Fruit fly (Drosophila melanogaster) whole organism, embryonic: Measurements from ENCODE around the gene ImpE3.

Source experiments
- Antp ChIP-seq: fragments of 200-800 bp; sonication (Bioruptor generic); optimal IDR thresholded peaks from 3 replicates; lab custom pipeline; 2016; ENCODE audit warnings: missing biosample characterization, missing genetic modification characterization
- Bgb ChIP-seq: fragments of 200-800 bp; sonication (Bioruptor generic); IDR thresholded peaks from 2 replicates; pipeline ENCODE4 v1.3.6; 2022; ENCODE audit warnings: missing biosample characterization, missing genetic modification characterization; ENCODE audit not compliant: partially characterized antibody
- CG10267 ChIP-seq: fragments of 200-800 bp; sonication (Bioruptor generic); optimal IDR thresholded peaks from 2 replicates; lab custom pipeline; 2018; ENCODE audit warnings: missing biosample characterization, mild to moderate bottlenecking, missing genetic modification characterization, moderate library complexity
- CG12659 ChIP-seq: fragments of 200-800 bp; sonication (Bioruptor generic); optimal IDR thresholded peaks from 3 replicates; lab custom pipeline; 2017; ENCODE audit warnings: mild to moderate bottlenecking, missing biosample characterization, missing genetic modification reagents, missing genetic modification characterization
- CG12769 ChIP-seq: fragments of 200-800 bp; sonication (Bioruptor generic); optimal IDR thresholded peaks from 2 replicates; lab custom pipeline; 2019; ENCODE audit warnings: missing biosample characterization, mild to moderate bottlenecking, missing genetic modification characterization, moderate library complexity
- CG14014 ChIP-seq: fragments of 200-800 bp; sonication (Bioruptor generic); IDR thresholded peaks from 2 replicates; pipeline ENCODE4 v1.3.6; 2022; ENCODE audit warnings: missing biosample characterization, missing genetic modification characterization
- CG15479 ChIP-seq: fragments of 200-800 bp; sonication (Bioruptor generic); optimal IDR thresholded peaks from 3 replicates; lab custom pipeline; 2019; ENCODE audit warnings: missing biosample characterization, mild to moderate bottlenecking, missing genetic modification characterization, moderate library complexity
- CG1602 ChIP-seq: fragments of 200-800 bp; sonication (Bioruptor generic); optimal IDR thresholded peaks from 3 replicates; lab custom pipeline; 2016; ENCODE audit warnings: missing biosample characterization, missing genetic modification characterization
- CG17385 ChIP-seq: fragments of 200-800 bp; sonication (Bioruptor generic); optimal IDR thresholded peaks from 3 replicates; lab custom pipeline; 2018; ENCODE audit warnings: missing biosample characterization, mild to moderate bottlenecking, missing genetic modification characterization
- CG2120 ChIP-seq: fragments of 200-800 bp; sonication (Bioruptor generic); optimal IDR thresholded peaks from 3 replicates; lab custom pipeline; 2016; ENCODE audit warnings: missing biosample characterization, missing genetic modification characterization
- CG34376 ChIP-seq: fragments of 200-800 bp; sonication (Bioruptor generic); optimal IDR thresholded peaks from 2 replicates; lab custom pipeline; 2018; ENCODE audit warnings: missing biosample characterization, mild to moderate bottlenecking, missing genetic modification characterization
- CG4404 ChIP-seq: fragments of 200-800 bp; sonication (Bioruptor generic); IDR thresholded peaks from 2 replicates; pipeline ENCODE4 v1.3.6; 2022; ENCODE audit warnings: missing biosample characterization, missing genetic modification characterization
- CG5953 ChIP-seq: fragments of 200-800 bp; sonication (Bioruptor generic); IDR thresholded peaks from 2 replicates; pipeline ENCODE4 v1.3.6; 2022; ENCODE audit warnings: missing biosample characterization, missing genetic modification characterization
- CG6765 ChIP-seq: fragments of 200-800 bp; sonication (Bioruptor generic); optimal IDR thresholded peaks from 3 replicates; lab custom pipeline; 2017; ENCODE audit warnings: missing biosample characterization, mild to moderate bottlenecking, missing genetic modification characterization
- CG7786 ChIP-seq: fragments of 200-800 bp; sonication (Bioruptor generic); optimal IDR thresholded peaks from 2 replicates; lab custom pipeline; 2016; ENCODE audit warnings: missing biosample characterization, missing genetic modification characterization
- CG8944 ChIP-seq: fragments of 200-800 bp; sonication (Bioruptor generic); optimal IDR thresholded peaks from 3 replicates; lab custom pipeline; 2016; ENCODE audit warnings: missing biosample characterization, missing genetic modification characterization
- CG9876 ChIP-seq: fragments of 200-800 bp; sonication (Bioruptor generic); optimal IDR thresholded peaks from 2 replicates; lab custom pipeline; 2016; ENCODE audit warnings: missing biosample characterization, missing genetic modification characterization
- Dref ChIP-seq: fragments of 200-800 bp; sonication (Bioruptor generic); IDR thresholded peaks from 2 replicates; pipeline ENCODE4 v1.3.6; 2022; ENCODE audit warnings: missing biosample characterization, missing genetic modification characterization
- HmgZ ChIP-seq: fragments of 200-800 bp; sonication (Bioruptor generic); optimal IDR thresholded peaks from 2 replicates; lab custom pipeline; 2018; ENCODE audit warnings: missing biosample characterization, mild to moderate bottlenecking, missing genetic modification characterization
- Hmr ChIP-seq: fragments of 200-800 bp; sonication (Bioruptor generic); optimal IDR thresholded peaks from 3 replicates; lab custom pipeline; 2017; ENCODE audit warnings: mild to moderate bottlenecking, missing biosample characterization, missing genetic modification reagents, missing genetic modification characterization
- Lhr ChIP-seq: fragments of 200-800 bp; sonication (Bioruptor generic); optimal IDR thresholded peaks from 3 replicates; lab custom pipeline; 2017; ENCODE audit warnings: mild to moderate bottlenecking, missing biosample characterization, missing genetic modification reagents, missing genetic modification characterization
- Mad ChIP-seq: fragments of 200-800 bp; sonication (Bioruptor generic); optimal IDR thresholded peaks from 2 replicates; lab custom pipeline; 2016; ENCODE audit warnings: missing biosample characterization, missing genetic modification characterization
- Med ChIP-seq: fragments of 200-800 bp; sonication (Bioruptor generic); peaks from one replicate; lab custom pipeline; 2016; ENCODE audit warnings: missing biosample characterization, missing genetic modification characterization, mild to moderate bottlenecking, inconsistent platforms, moderate library complexity
- Scr ChIP-seq: fragments of 200-800 bp; sonication (Bioruptor generic); IDR thresholded peaks from 2 replicates; pipeline ENCODE4 v1.3.6; 2022; ENCODE audit warnings: missing biosample characterization, missing genetic modification characterization; ENCODE audit not compliant: partially characterized antibody
- Sin3A ChIP-seq: fragments of >200 bp; optimal IDR thresholded peaks from 2 replicates; lab custom pipeline; 2018
- TFAM ChIP-seq: fragments of 200-800 bp; sonication (Bioruptor generic); optimal IDR thresholded peaks from 2 replicates; lab custom pipeline; 2017; ENCODE audit warnings: missing biosample characterization, missing genetic modification characterization, inconsistent platforms
- YL-1 ChIP-seq: fragments of 200-800 bp; sonication (Bioruptor generic); optimal IDR thresholded peaks from 3 replicates; lab custom pipeline; 2017; ENCODE audit warnings: missing biosample characterization, mild to moderate bottlenecking, missing genetic modification characterization
- bcd ChIP-seq: fragments of 200-800 bp; sonication (Bioruptor generic); optimal IDR thresholded peaks from 2 replicates; lab custom pipeline; 2017; ENCODE audit warnings: missing biosample characterization, mild to moderate bottlenecking, missing genetic modification characterization
- cato ChIP-seq: fragments of 200-800 bp; sonication (Bioruptor generic); optimal IDR thresholded peaks from 2 replicates; lab custom pipeline; 2016; ENCODE audit warnings: missing biosample characterization, missing genetic modification characterization, borderline replicate concordance
- chif ChIP-seq, 2 experiments: fragments of 200-800 bp; sonication (Bioruptor generic); optimal IDR thresholded peaks; 3 replicates each; lab custom pipeline; 2016; ENCODE audit warnings: missing biosample characterization in 2 of 2, missing genetic modification characterization in 2 of 2
- chm ChIP-seq: fragments of 200-800 bp; sonication (Bioruptor generic); IDR thresholded peaks from 2 replicates; pipeline ENCODE4 v1.3.6; 2022; ENCODE audit warnings: missing biosample characterization, missing genetic modification characterization
- disco-r ChIP-seq: fragments of 200-800 bp; sonication (Bioruptor generic); optimal IDR thresholded peaks from 2 replicates; lab custom pipeline; 2016; ENCODE audit warnings: missing biosample characterization, missing genetic modification characterization
- grau ChIP-seq: fragments of 200-800 bp; optimal IDR thresholded peaks from 3 replicates; lab custom pipeline; 2019; ENCODE audit warnings: missing biosample characterization, mild to moderate bottlenecking, missing genetic modification characterization, moderate library complexity
- grn ChIP-seq: fragments of 200-800 bp; sonication (Bioruptor generic); optimal IDR thresholded peaks from 3 replicates; lab custom pipeline; 2017; ENCODE audit warnings: missing biosample characterization, missing genetic modification characterization
- her ChIP-seq: fragments of 200-800 bp; sonication (Bioruptor generic); optimal IDR thresholded peaks from 2 replicates; lab custom pipeline; 2016; ENCODE audit warnings: missing biosample characterization, missing genetic modification characterization
- ken ChIP-seq: fragments of 200-800 bp; sonication (Bioruptor generic); IDR thresholded peaks from 3 replicates; pipeline ENCODE4 v1.3.6; 2022; ENCODE audit warnings: missing biosample characterization, missing genetic modification characterization
- knrl ChIP-seq: fragments of 200-800 bp; sonication (Bioruptor generic); IDR thresholded peaks from 3 replicates; pipeline ENCODE4 v1.3.6; 2022; ENCODE audit warnings: missing biosample characterization, missing genetic modification characterization; ENCODE audit not compliant: partially characterized antibody
- lab ChIP-seq: fragments of 200-800 bp; sonication (Bioruptor generic); optimal IDR thresholded peaks from 3 replicates; lab custom pipeline; 2017; ENCODE audit warnings: missing biosample characterization, missing genetic modification characterization, mild to moderate bottlenecking, moderate library complexity, missing genetic modification reagents
- luna ChIP-seq: fragments of 200-800 bp; sonication (Bioruptor generic); optimal IDR thresholded peaks from 2 replicates; lab custom pipeline; 2016; ENCODE audit warnings: missing biosample characterization, missing genetic modification characterization
- onecut ChIP-seq: fragments of 200-800 bp; sonication (Bioruptor generic); IDR thresholded peaks from 2 replicates; pipeline ENCODE4 v1.3.6; 2022; ENCODE audit warnings: missing biosample characterization, missing genetic modification characterization
- pho ChIP-seq: fragments of 200-800 bp; sonication (Bioruptor generic); optimal IDR thresholded peaks from 2 replicates; lab custom pipeline; 2016; ENCODE audit warnings: missing biosample characterization, missing genetic modification characterization
- run ChIP-seq: fragments of 200-800 bp; sonication (Bioruptor generic); optimal IDR thresholded peaks from 3 replicates; lab custom pipeline; 2018; ENCODE audit warnings: missing biosample characterization, mild to moderate bottlenecking, missing genetic modification characterization
- slbo ChIP-seq: fragments of 200-800 bp; sonication (Bioruptor generic); IDR thresholded peaks from 2 replicates; pipeline ENCODE4 v1.3.6; 2022; ENCODE audit warnings: missing biosample characterization, missing genetic modification characterization
- slou ChIP-seq: fragments of 200-800 bp; sonication (Bioruptor generic); optimal IDR thresholded peaks from 3 replicates; lab custom pipeline; 2016; ENCODE audit warnings: missing biosample characterization, missing genetic modification characterization
- sna ChIP-seq: fragments of 200-800 bp; sonication (Bioruptor generic); IDR thresholded peaks from 2 replicates; pipeline ENCODE4 v1.3.6; 2022; ENCODE audit warnings: missing biosample characterization, missing genetic modification characterization; ENCODE audit not compliant: partially characterized antibody
- stc ChIP-seq: fragments of 200-800 bp; sonication (Bioruptor generic); IDR thresholded peaks from 2 replicates; pipeline ENCODE4 v1.3.6; 2022; ENCODE audit warnings: missing biosample characterization, missing genetic modification characterization
- tin ChIP-seq: fragments of 200-800 bp; sonication (Bioruptor generic); optimal IDR thresholded peaks from 3 replicates; lab custom pipeline; 2016; ENCODE audit warnings: missing biosample characterization, missing genetic modification characterization
- zfh2 ChIP-seq: fragments of 200-800 bp; sonication (Bioruptor generic); optimal IDR thresholded peaks from 2 replicates; lab custom pipeline; 2016; ENCODE audit warnings: missing biosample characterization, missing genetic modification characterization

The ImpE3 gene

DNA sequence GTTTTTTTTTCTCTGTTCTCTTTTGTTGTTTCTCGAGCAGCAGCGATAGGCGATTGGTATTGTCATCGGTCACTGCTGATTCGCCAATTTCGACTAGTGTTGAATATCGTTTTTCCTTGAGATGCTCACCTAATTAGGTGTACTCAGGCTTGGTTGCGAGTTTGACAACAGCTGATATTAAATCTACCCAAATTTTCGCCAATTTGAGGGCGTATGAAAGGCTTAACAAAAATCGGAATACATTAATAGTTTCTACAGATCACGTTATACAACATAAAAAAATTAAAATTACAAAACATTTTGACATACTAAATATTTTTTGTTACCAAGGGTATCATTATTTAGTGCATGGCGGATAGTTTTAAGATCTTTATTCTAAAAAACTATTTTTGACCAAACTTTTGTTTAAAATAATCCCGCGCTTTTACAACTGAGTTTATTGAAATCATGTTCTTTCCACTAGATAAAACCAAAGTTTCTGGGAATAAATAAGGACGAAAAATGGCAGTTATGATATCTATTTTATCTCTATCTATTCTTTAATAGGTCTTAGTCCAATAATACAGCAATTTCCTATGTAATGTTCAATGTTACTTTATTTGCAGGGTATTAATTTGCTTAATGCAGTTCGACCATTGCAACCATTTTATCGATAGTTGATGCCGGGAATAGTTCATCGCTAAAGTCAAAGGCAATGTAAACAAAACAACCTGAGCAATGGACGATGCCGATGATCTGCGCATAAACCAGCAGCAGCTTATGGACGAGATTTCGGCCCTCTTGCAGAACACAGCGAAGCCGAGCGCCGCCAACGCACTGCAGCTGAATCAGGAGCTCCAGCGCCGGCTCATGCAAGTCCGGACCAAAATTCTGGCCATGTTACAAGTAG lies 16.0 kb downstream of the ImpE3 start, which contains the start of the genes CG10435 and Pbp95 (continued):
- TF ChIP-seq cato (GFP tag; lab: Kevin White, UChicago) (peak; percentile 23), CG6765 (GFP tag; lab: Kevin White, UChicago) (no peak), CG2120 (GFP tag; lab: Kevin White, UChicago) (peak; percentile 73), bcd (peak; percentile 48), sna (GFP tag; lab: Robert Waterston, UW) (peak; percentile 57), slou (no peak), onecut (GFP tag; lab: Robert Waterston, UW) (no peak), tin (GFP tag; lab: Kevin White, UChicago) (peak; percentile 45), Scr (GFP tag; lab: Robert Waterston, UW) (peak; percentile 72), CG14014 (GFP tag; lab: Robert Waterston, UW) (peak; percentile 38; the same call in 1 of the 2 replicates), grn (no peak), Lhr (GFP tag; lab: Kevin White, UChicago) (no peak), CG8944 (peak; percentile 24), Antp (GFP tag; lab: Kevin White, UChicago) (peak; percentile 55), lab (GFP tag; lab: Kevin White, UChicago) (no peak), chif (GFP tag; optimal IDR thresholded peaks at IDR 0.05; lab: Kevin White, UChicago) (peak in 1 of 2 experiments; percentile 51), run (no peak), CG10267 (tag; lab: Kevin White, UChicago) (peak; percentile 86), Med (GFP tag; lab: Kevin White, UChicago) (peak; percentile 95), CG1602 (peak; percentile 5), CG4404 (GFP tag; lab: Robert Waterston, UW) (no peak), chm (0 out of 2 replicates have a peak, but pooled peaks have one; percentile 39)

DNA sequence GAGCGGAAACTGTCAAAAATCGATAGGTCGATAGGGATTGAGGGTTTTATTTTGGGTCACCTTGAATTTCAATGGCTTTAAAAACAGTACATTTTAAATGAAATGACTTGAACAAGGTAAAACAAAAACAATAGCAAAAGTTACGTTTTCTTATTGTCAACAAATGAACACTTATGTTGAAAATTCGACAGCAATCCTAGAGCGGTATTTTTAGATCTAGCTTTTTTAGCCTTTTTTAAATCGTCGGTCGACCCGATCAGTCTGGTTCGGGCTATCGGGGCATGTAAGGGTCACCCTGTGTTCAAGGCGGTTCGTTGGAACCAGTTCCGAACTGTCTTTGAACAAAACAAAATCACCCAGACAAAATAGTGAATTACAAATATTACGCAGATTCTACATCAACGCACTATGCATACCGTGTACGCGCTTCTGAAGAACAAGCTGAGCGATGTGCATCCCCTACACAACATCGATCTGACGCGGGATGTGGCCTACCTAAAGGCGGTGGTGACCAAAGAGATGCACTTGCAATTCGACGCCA lies 20.2 kb downstream of the ImpE3 start, which contains the start of the genes CG11052 and CG3223:
TSS of gene CG11052 (minus strand) at position 218 of the 541 bp plus-strand sequence.
TSS of gene CG3223 (plus strand) at position 321 of the 541 bp plus-strand sequence.
- TF ChIP-seq CG15479 (GFP tag; lab: Kevin White, UChicago) (no peak), CG12659 (GFP tag; lab: Kevin White, UChicago) (peak; percentile 64), CG7786 (GFP tag; lab: Kevin White, UChicago) (peak; percentile 12), disco-r (no peak), CG9876 (no peak), CG17385 (peak; percentile 15), luna (GFP tag; lab: Kevin White, UChicago) (no peak), zfh2 (GFP tag; lab: Kevin White, UChicago) (peak; percentile 31), TFAM (GFP tag; lab: Kevin White, UChicago) (no peak), knrl (0 out of 3 replicates have a peak, but pooled peaks have one; percentile 22), ken (GFP tag; lab: Robert Waterston, UW) (no peak), HmgZ (tag; lab: Kevin White, UChicago) (peak; percentile 66), Mad (GFP tag; lab: Kevin White, UChicago) (no peak), her (GFP tag; lab: Kevin White, UChicago) (peak; percentile 29), YL-1 (GFP tag; lab: Kevin White, UChicago) (peak; percentile 55), grau (tag; lab: Kevin White, UChicago) (peak; percentile 32), Sin3A (peak; percentile 54), Hmr (no peak), CG12769 (tag; lab: Kevin White, UChicago) (no peak), slbo (GFP tag; lab: Robert Waterston, UW) (peak; percentile 58; the same call in 1 of the 2 replicates), CG34376 (GFP tag; lab: Kevin White, UChicago) (peak; percentile 5), Dref (GFP tag; lab: Robert Waterston, UW) (peak; percentile 68), CG2120 (GFP tag; lab: Kevin White, UChicago) (peak; percentile 50), stc (GFP tag; lab: Robert Waterston, UW) (no peak), Bgb (GFP tag; lab: Robert Waterston, UW) (peak; percentile 68), pho (GFP tag; lab: Kevin White, UChicago) (peak; percentile 29), CG5953 (GFP tag; lab: Robert Waterston, UW) (no peak)
